Fruit fly (Drosophila melanogaster) whole organism, embryonic: ENCODE measurements around the gene ago.

ENCODE experiments used
- Ada2b ChIP-seq: fragments of 200-800 bp; sonication (Bioruptor generic); IDR thresholded peaks from 2 replicates; pipeline ENCODE4 v1.3.6; 2022; ENCODE audit warnings: missing biosample characterization, missing genetic modification characterization
- Adf1 ChIP-seq: fragments of 200-800 bp; sonication (Bioruptor generic); IDR thresholded peaks from 2 replicates; pipeline ENCODE4 v1.3.6; 2022; ENCODE audit warnings: missing biosample characterization, missing genetic modification characterization
- Asciz ChIP-seq: fragments of 200-800 bp; sonication (Bioruptor generic); optimal IDR thresholded peaks from 2 replicates; lab custom pipeline; 2017; ENCODE audit warnings: missing biosample characterization, mild to moderate bottlenecking, missing genetic modification characterization, missing genetic modification reagents
- Atf6 ChIP-seq: fragments of 200-800 bp; sonication (Bioruptor generic); IDR thresholded peaks from 2 replicates; pipeline ENCODE4 v1.3.6; 2022; ENCODE audit warnings: missing biosample characterization, missing genetic modification characterization
- B-H1 ChIP-seq: fragments of 200-800 bp; sonication (Bioruptor generic); IDR thresholded peaks from 3 replicates; pipeline ENCODE4 v1.3.6; 2022; ENCODE audit warnings: missing biosample characterization, missing genetic modification characterization
- Bdp1 ChIP-seq: fragments of 200-800 bp; sonication (Bioruptor generic); optimal IDR thresholded peaks from 3 replicates; lab custom pipeline; 2016; ENCODE audit warnings: missing biosample characterization, missing genetic modification characterization
- CG1024 ChIP-seq: fragments of 200-800 bp; sonication (Bioruptor generic); IDR thresholded peaks from 2 replicates; pipeline ENCODE4 v1.3.6; 2022; ENCODE audit warnings: missing biosample characterization, missing genetic modification characterization
- CG10321 ChIP-seq: fragments of 200-800 bp; sonication (Bioruptor generic); IDR thresholded peaks from 2 replicates; pipeline ENCODE4 v1.3.6; 2022; ENCODE audit warnings: missing biosample characterization, missing genetic modification characterization
- CG13287 ChIP-seq: fragments of 200-800 bp; sonication (Bioruptor generic); IDR thresholded peaks from 2 replicates; pipeline ENCODE4 v1.3.6; 2022; ENCODE audit warnings: missing biosample characterization, missing genetic modification characterization; ENCODE audit not compliant: partially characterized antibody
- CG13775 ChIP-seq: fragments of 200-800 bp; sonication (Bioruptor generic); optimal IDR thresholded peaks from 3 replicates; lab custom pipeline; 2017; ENCODE audit warnings: missing biosample characterization, mild to moderate bottlenecking, missing genetic modification characterization
- CG17802 ChIP-seq: fragments of 200-800 bp; sonication (Bioruptor generic); optimal IDR thresholded peaks from 2 replicates; lab custom pipeline; 2018; ENCODE audit warnings: missing biosample characterization, mild to moderate bottlenecking, missing genetic modification characterization, moderate library complexity
- CG2712 ChIP-seq: fragments of 200-800 bp; optimal IDR thresholded peaks from 3 replicates; lab custom pipeline; 2019; ENCODE audit warnings: missing biosample characterization, mild to moderate bottlenecking, missing genetic modification characterization, moderate library complexity
- CG3163 ChIP-seq: fragments of 200-800 bp; sonication (Bioruptor generic); optimal IDR thresholded peaks from 3 replicates; lab custom pipeline; 2016; ENCODE audit warnings: missing biosample characterization, missing genetic modification characterization
- CG32532 ChIP-seq: fragments of 200-800 bp; sonication (Bioruptor generic); IDR thresholded peaks from 2 replicates; pipeline ENCODE4 v1.3.6; 2022; ENCODE audit warnings: missing biosample characterization, missing genetic modification characterization
- CG34224 ChIP-seq: fragments of 200-800 bp; sonication (Bioruptor generic); IDR thresholded peaks from 3 replicates; pipeline ENCODE4 v1.3.6; 2022; ENCODE audit warnings: missing biosample characterization, missing genetic modification characterization; ENCODE audit not compliant: partially characterized antibody
- CG3838 ChIP-seq: fragments of 200-800 bp; sonication (Bioruptor generic); optimal IDR thresholded peaks from 3 replicates; lab custom pipeline; 2016; ENCODE audit warnings: missing biosample characterization, missing genetic modification characterization
- CG7839 ChIP-seq: fragments of 200-800 bp; sonication (Bioruptor generic); optimal IDR thresholded peaks from 3 replicates; lab custom pipeline; 2018; ENCODE audit warnings: missing biosample characterization, mild to moderate bottlenecking, missing genetic modification characterization, moderate library complexity
- CG7987 ChIP-seq: fragments of 200-800 bp; sonication (Bioruptor generic); optimal IDR thresholded peaks from 2 replicates; lab custom pipeline; 2018; ENCODE audit warnings: missing biosample characterization, mild to moderate bottlenecking, missing genetic modification characterization, moderate library complexity
- CG8765 ChIP-seq: fragments of 200-800 bp; sonication (Bioruptor generic); IDR thresholded peaks from 2 replicates; pipeline ENCODE4 v1.3.6; 2022; ENCODE audit warnings: missing biosample characterization, missing genetic modification characterization
- Dfd ChIP-seq, 2 experiments: fragments of >200 bp; optimal IDR thresholded peaks; 2 replicates each; lab custom pipeline; 2017; ENCODE audit warnings: missing biosample characterization in 2 of 2, missing genetic modification characterization in 2 of 2
- Dip2 ChIP-seq: fragments of 200-800 bp; sonication (Bioruptor generic); IDR thresholded peaks from 2 replicates; pipeline ENCODE4 v1.3.6; 2022; ENCODE audit warnings: missing biosample characterization, missing genetic modification characterization
- Dp ChIP-seq: fragments of 200-800 bp; sonication (Bioruptor generic); optimal IDR thresholded peaks from 2 replicates; lab custom pipeline; 2018; ENCODE audit warnings: missing biosample characterization, mild to moderate bottlenecking, missing genetic modification characterization, moderate library complexity
- H15 ChIP-seq: fragments of 200-800 bp; sonication (Bioruptor generic); IDR thresholded peaks from 3 replicates; pipeline ENCODE4 v1.3.6; 2022; ENCODE audit warnings: missing biosample characterization, missing genetic modification characterization
- HLH3B ChIP-seq: fragments of 200-800 bp; sonication (Bioruptor generic); IDR thresholded peaks from 2 replicates; pipeline ENCODE4 v1.3.6; 2022; ENCODE audit warnings: missing biosample characterization, missing genetic modification characterization
- Hey ChIP-seq: fragments of 200-800 bp; sonication (Bioruptor generic); optimal IDR thresholded peaks from 3 replicates; lab custom pipeline; 2018; ENCODE audit warnings: missing biosample characterization, mild to moderate bottlenecking, missing genetic modification characterization
- Nf-YA ChIP-seq: fragments of 200-800 bp; sonication (Bioruptor generic); IDR thresholded peaks from 2 replicates; pipeline ENCODE4 v1.3.6; 2022; ENCODE audit warnings: missing biosample characterization, missing genetic modification characterization
- Oaz ChIP-seq: fragments of 200-800 bp; sonication (Bioruptor generic); IDR thresholded peaks from 2 replicates; pipeline ENCODE4 v1.3.6; 2022; ENCODE audit warnings: missing biosample characterization, missing genetic modification characterization
- Sox102F ChIP-seq: fragments of 200-800 bp; sonication (Bioruptor generic); optimal IDR thresholded peaks from 2 replicates; lab custom pipeline; 2018; ENCODE audit warnings: missing biosample characterization, mild to moderate bottlenecking, missing genetic modification characterization, moderate library complexity
- ara ChIP-seq: fragments of 200-800 bp; sonication (Bioruptor generic); IDR thresholded peaks from 2 replicates; pipeline ENCODE4 v1.3.6; 2022; ENCODE audit warnings: missing biosample characterization, missing genetic modification characterization
- br ChIP-seq: fragments of >200 bp; optimal IDR thresholded peaks from 2 replicates; lab custom pipeline; 2017
- croc ChIP-seq: fragments of 200-800 bp; sonication (Bioruptor generic); conservative IDR thresholded peaks from 3 replicates; pipeline ENCODE4 v1.3.6; 2022; ENCODE audit warnings: missing biosample characterization, missing genetic modification characterization
- crol ChIP-seq: fragments of 200-800 bp; sonication (Bioruptor generic); IDR thresholded peaks from 2 replicates; pipeline ENCODE4 v1.3.6; 2022; ENCODE audit warnings: missing biosample characterization, missing genetic modification characterization
- cwo ChIP-seq: fragments of 200-800 bp; sonication (Bioruptor generic); optimal IDR thresholded peaks from 3 replicates; lab custom pipeline; 2017; ENCODE audit warnings: missing biosample characterization, missing genetic modification characterization, mild to moderate bottlenecking, moderate library complexity, missing genetic modification reagents
- disco-r ChIP-seq: fragments of 200-800 bp; sonication (Bioruptor generic); optimal IDR thresholded peaks from 2 replicates; lab custom pipeline; 2016; ENCODE audit warnings: missing biosample characterization, missing genetic modification characterization
- fd102C ChIP-seq: fragments of 200-800 bp; sonication (Bioruptor generic); optimal IDR thresholded peaks from 2 replicates; lab custom pipeline; 2018; ENCODE audit warnings: missing biosample characterization, mild to moderate bottlenecking, missing genetic modification characterization, moderate library complexity
- gem ChIP-seq: fragments of 200-800 bp; sonication (Bioruptor generic); optimal IDR thresholded peaks from 2 replicates; lab custom pipeline; 2019; ENCODE audit warnings: missing biosample characterization, mild to moderate bottlenecking, missing genetic modification characterization, moderate library complexity
- gro ChIP-seq: fragments of 200-800 bp; sonication (Bioruptor generic); optimal IDR thresholded peaks from 2 replicates; lab custom pipeline; 2016; ENCODE audit warnings: missing biosample characterization, missing genetic modification characterization
- lbe ChIP-seq: fragments of 200-800 bp; sonication (Bioruptor generic); optimal IDR thresholded peaks from 2 replicates; lab custom pipeline; 2016; ENCODE audit warnings: missing biosample characterization, mild to moderate bottlenecking, missing genetic modification characterization
- nom ChIP-seq: fragments of 200-800 bp; sonication (Bioruptor generic); optimal IDR thresholded peaks from 2 replicates; lab custom pipeline; 2017; ENCODE audit warnings: missing biosample characterization, missing genetic modification characterization, mild to moderate bottlenecking, moderate library complexity, missing genetic modification reagents
- org-1 ChIP-seq: fragments of 200-800 bp; sonication (Bioruptor generic); optimal IDR thresholded peaks from 2 replicates; lab custom pipeline; 2017; ENCODE audit warnings: missing biosample characterization, missing genetic modification characterization
- pum ChIP-seq: fragments of 200-800 bp; sonication (Bioruptor generic); optimal IDR thresholded peaks from 2 replicates; lab custom pipeline; 2016; ENCODE audit warnings: missing biosample characterization, missing genetic modification characterization
- schlank ChIP-seq: fragments of 200-800 bp; sonication (Bioruptor generic); optimal IDR thresholded peaks from 2 replicates; lab custom pipeline; 2018; ENCODE audit warnings: missing biosample characterization, mild to moderate bottlenecking, missing genetic modification characterization
- sima ChIP-seq: fragments of 200-800 bp; sonication (Bioruptor generic); optimal IDR thresholded peaks from 2 replicates; lab custom pipeline; 2016; ENCODE audit warnings: missing biosample characterization, missing genetic modification characterization
- slou ChIP-seq: fragments of 200-800 bp; sonication (Bioruptor generic); optimal IDR thresholded peaks from 3 replicates; lab custom pipeline; 2016; ENCODE audit warnings: missing biosample characterization, missing genetic modification characterization
- so ChIP-seq: fragments of 200-800 bp; sonication (Bioruptor generic); IDR thresholded peaks from 3 replicates; pipeline ENCODE4 v1.3.6; 2022; ENCODE audit warnings: missing biosample characterization, missing genetic modification characterization
- tgo ChIP-seq: fragments of 200-800 bp; sonication (Bioruptor generic); IDR thresholded peaks from 3 replicates; pipeline ENCODE4 v1.3.6; 2022; ENCODE audit warnings: missing biosample characterization, missing genetic modification characterization
- tna ChIP-seq: fragments of 200-800 bp; sonication (Bioruptor generic); IDR thresholded peaks from 2 replicates; pipeline ENCODE4 v1.3.6; 2022; ENCODE audit warnings: missing biosample characterization, missing genetic modification characterization; ENCODE audit not compliant: partially characterized antibody
- toy ChIP-seq: fragments of 200-800 bp; sonication (Bioruptor generic); IDR thresholded peaks from 2 replicates; pipeline ENCODE4 v1.3.6; 2022; ENCODE audit warnings: missing biosample characterization, missing genetic modification characterization
- unc-4 ChIP-seq: fragments of 200-800 bp; sonication (Bioruptor generic); IDR thresholded peaks from 2 replicates; pipeline ENCODE4 v1.3.6; 2022; ENCODE audit warnings: missing biosample characterization, missing genetic modification characterization; ENCODE audit not compliant: partially characterized antibody
- vvl ChIP-seq: fragments of 200-800 bp; sonication (Bioruptor generic); IDR thresholded peaks from 2 replicates; pipeline ENCODE4 v1.3.6; 2022; ENCODE audit warnings: missing biosample characterization, missing genetic modification characterization
- wek ChIP-seq: fragments of 200-800 bp; sonication (Bioruptor generic); optimal IDR thresholded peaks from 3 replicates; lab custom pipeline; 2018; ENCODE audit warnings: missing biosample characterization, mild to moderate bottlenecking, missing genetic modification characterization, moderate library complexity
- zfh1 ChIP-seq: fragments of 200-800 bp; sonication (Bioruptor generic); IDR thresholded peaks from 3 replicates; pipeline ENCODE4 v1.3.6; 2022; ENCODE audit warnings: missing biosample characterization, missing genetic modification characterization

The ago gene

dm6 chr3L:4242428-4242827 lies 11.7 kb downstream of the ago start, which contains the start of gene pav (continued):
- TF ChIP-seq CG3838 (no peak), Bdp1 (GFP tag; lab: Kevin White, UChicago) (no peak), CG7839 (no peak), crol (GFP tag; lab: Robert Waterston, UW) (no peak), wek (no peak), B-H1 (peak; percentile 32; the same call in 1 of the 3 replicates), schlank (tag; lab: Kevin White, UChicago) (no peak), Dip2 (GFP tag; lab: Robert Waterston, UW) (no peak), pum (GFP tag; lab: Kevin White, UChicago) (no peak), Atf6 (GFP tag; lab: Robert Waterston, UW) (peak; percentile 26; the same call in 1 of the 2 replicates), H15 (peak; percentile 32; the same call in 1 of the 3 replicates), CG1024 (GFP tag; lab: Robert Waterston, UW) (0 out of 2 replicates have a peak, but pooled peaks have one; percentile 18), Nf-YA (GFP tag; lab: Robert Waterston, UW) (no peak), Sox102F (GFP tag; lab: Kevin White, UChicago) (no peak), sima (GFP tag; lab: Kevin White, UChicago) (no peak), org-1 (GFP tag; lab: Kevin White, UChicago) (no peak), CG34224 (GFP tag; lab: Robert Waterston, UW) (no peak), croc (GFP tag; lab: Robert Waterston, UW) (no peak), gro (GFP tag; lab: Kevin White, UChicago) (no peak), vvl (GFP tag; lab: Robert Waterston, UW) (peak; percentile 70), Asciz (GFP tag; lab: Kevin White, UChicago) (no peak), CG13775 (peak; percentile 30), Dp (GFP tag; lab: Kevin White, UChicago) (peak; percentile 92), CG3163 (no peak), Oaz (no peak), tna (GFP tag; lab: Robert Waterston, UW) (no peak), cwo (GFP tag; lab: Kevin White, UChicago) (no peak), Hey (tag; lab: Kevin White, UChicago) (no peak), ara (GFP tag; lab: Robert Waterston, UW) (no peak), Adf1 (0 out of 2 replicates have a peak, but pooled peaks have one; percentile 19), unc-4 (GFP tag; lab: Robert Waterston, UW) (no peak), Ada2b (GFP tag; lab: Robert Waterston, UW) (peak; percentile 56), CG7987 (GFP tag; lab: Kevin White, UChicago) (no peak), toy (no peak), CG2712 (tag; lab: Kevin White, UChicago) (peak; percentile 71), fd102C (GFP tag; lab: Kevin White, UChicago) (no peak), zfh1 (GFP tag; lab: Robert Waterston, UW) (no peak), disco-r (no peak), CG10321 (no peak), slou (GFP tag; lab: Kevin White, UChicago) (no peak), nom (no peak), gem (tag; lab: Kevin White, UChicago) (no peak), so (GFP tag; lab: Robert Waterston, UW) (peak; percentile 47; the same call in 1 of the 3 replicates), Dfd (GFP tag; optimal IDR thresholded peaks at IDR 0.05; lab: Kevin White, UChicago) (no peak), CG8765 (GFP tag; lab: Robert Waterston, UW) (no peak), HLH3B (GFP tag; lab: Robert Waterston, UW) (no peak), lbe (no peak), CG13287 (no peak; the same call in 1 of the 2 replicates), tgo (GFP tag; lab: Robert Waterston, UW) (peak; percentile 30; the same call in 1 of the 3 replicates), CG17802 (no peak), br (lab: Kevin White, UChicago) (no peak), CG32532 (GFP tag; lab: Robert Waterston, UW) (peak; percentile 82)
